Fruit fly (Drosophila melanogaster) ovary, adult (tissue): ENCODE data around the gene CG17744.

Experiments used
- CG17801 ChIP-seq: fragments of 200-800 bp; optimal IDR thresholded peaks from 2 replicates; lab custom pipeline; 2019; ENCODE audit warnings: missing biosample characterization, mild to moderate bottlenecking, missing genetic modification characterization, moderate library complexity; ENCODE audit not compliant: partially characterized antibody

CG17744 gene

DNA sequence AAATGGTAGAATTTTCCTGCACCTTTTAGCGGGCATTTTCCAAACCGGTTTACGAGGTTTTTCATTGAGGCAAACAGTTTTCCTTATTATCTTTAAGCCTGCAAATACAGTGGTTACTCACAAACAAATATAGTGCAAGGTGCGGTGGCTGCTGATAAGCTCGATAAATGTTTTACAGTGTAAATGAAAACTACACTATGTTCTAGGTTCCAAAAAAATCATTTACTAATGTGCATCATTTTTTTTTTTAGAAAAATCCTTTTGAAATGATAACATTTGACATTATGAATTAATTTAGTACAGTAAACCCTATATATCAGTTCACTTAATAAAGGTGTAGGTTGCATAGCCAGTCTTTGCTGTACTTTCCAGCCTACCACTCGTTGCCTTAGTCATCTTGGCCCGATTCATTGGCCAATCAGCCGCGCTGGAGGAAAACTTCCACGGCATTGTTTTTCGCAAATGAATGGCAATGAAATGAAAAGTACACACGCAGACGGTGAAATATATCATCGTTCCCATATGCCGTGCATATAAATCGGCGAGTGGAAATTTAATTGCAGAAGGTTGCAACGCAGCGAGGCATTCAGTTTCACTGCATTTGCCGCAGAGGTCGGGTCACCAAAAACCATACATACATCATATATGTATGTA lies 48.4 kb downstream of the CG17744 start:
- no peak for TF ChIP-seq CG17801 (GFP tag; lab: Kevin White, UChicago)

- no peak for TF ChIP-seq CG17801 (GFP tag; lab: Kevin White, UChicago)
These were observed 49.2 kb downstream of the CG17744 start for dm6 chr3L:6977391-6977790.

dm6 chr3L:6976601-6977140 lies 49.9 kb downstream of the CG17744 start:
- no peak for TF ChIP-seq CG17801 (GFP tag; lab: Kevin White, UChicago)

DNA sequence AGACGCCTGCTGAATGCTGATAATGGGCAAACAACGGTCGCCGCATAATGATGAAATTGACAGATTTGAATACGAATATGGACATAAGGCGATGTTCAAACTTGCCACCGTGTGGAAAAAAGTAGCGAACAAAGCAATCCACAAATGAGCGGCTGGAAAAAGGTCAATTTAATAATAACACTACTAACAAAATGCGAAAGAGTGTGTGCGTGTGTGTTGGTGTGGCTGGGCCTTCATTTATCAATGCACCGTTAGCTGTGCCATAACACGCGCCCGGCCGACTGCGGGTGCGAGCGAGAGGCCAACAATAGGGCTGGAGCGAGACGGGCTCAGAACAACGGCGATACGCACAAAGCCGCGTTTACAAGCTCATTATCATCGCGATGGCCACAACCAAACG lies 50.7 kb downstream of the CG17744 start:
- no peak for TF ChIP-seq CG17801 (GFP tag; lab: Kevin White, UChicago)
